Fruit fly (Drosophila melanogaster) whole organism, embryonic: Measurements from ENCODE around the gene CG8142.
A peak's percentile ranks its signal among the peaks of the same experiment; 100 is the strongest.

ENCODE experiments used
- Bdp1 ChIP-seq: fragments of 200-800 bp; sonication (Bioruptor generic); optimal IDR thresholded peaks from 3 replicates; lab custom pipeline; 2016; ENCODE audit warnings: missing biosample characterization, missing genetic modification characterization
- CG10267 ChIP-seq: fragments of 200-800 bp; sonication (Bioruptor generic); optimal IDR thresholded peaks from 2 replicates; lab custom pipeline; 2018; ENCODE audit warnings: missing biosample characterization, mild to moderate bottlenecking, missing genetic modification characterization, moderate library complexity
- CG11456 ChIP-seq: fragments of 200-800 bp; sonication (Bioruptor generic); IDR thresholded peaks from 3 replicates; pipeline ENCODE4 v1.3.6; 2022; ENCODE audit warnings: missing biosample characterization, missing genetic modification characterization
- CG11504 ChIP-seq: fragments of 200-800 bp; sonication (Bioruptor generic); optimal IDR thresholded peaks from 3 replicates; lab custom pipeline; 2019; ENCODE audit warnings: missing biosample characterization, mild to moderate bottlenecking, missing genetic modification characterization, moderate library complexity
- CG1529 ChIP-seq: fragments of 200-800 bp; sonication (Bioruptor generic); optimal IDR thresholded peaks from 3 replicates; lab custom pipeline; 2018; ENCODE audit warnings: missing biosample characterization, missing genetic modification characterization
- CG15696 ChIP-seq: fragments of 200-800 bp; sonication (Bioruptor generic); optimal IDR thresholded peaks from 2 replicates; lab custom pipeline; 2019; ENCODE audit warnings: missing biosample characterization, mild to moderate bottlenecking, missing genetic modification characterization, moderate library complexity
- CG1647 ChIP-seq: fragments of 200-800 bp; sonication (Bioruptor generic); optimal IDR thresholded peaks from 3 replicates; lab custom pipeline; 2016; ENCODE audit warnings: missing biosample characterization, missing genetic modification characterization
- CG17912 ChIP-seq: fragments of 200-800 bp; sonication (Bioruptor generic); optimal IDR thresholded peaks from 2 replicates; lab custom pipeline; 2018; ENCODE audit warnings: missing biosample characterization, mild to moderate bottlenecking, missing genetic modification characterization
- CG30403 ChIP-seq: fragments of 200-800 bp; sonication (Bioruptor generic); optimal IDR thresholded peaks from 3 replicates; lab custom pipeline; 2016; ENCODE audit warnings: missing biosample characterization, missing genetic modification characterization
- CG31224 ChIP-seq: fragments of 200-800 bp; sonication (Bioruptor generic); IDR thresholded peaks from 2 replicates; pipeline ENCODE4 v1.3.6; 2022; ENCODE audit warnings: missing biosample characterization, missing genetic modification characterization
- CG31365 ChIP-seq: fragments of 200-800 bp; sonication (Bioruptor generic); optimal IDR thresholded peaks from 2 replicates; lab custom pipeline; 2018; ENCODE audit warnings: missing biosample characterization, mild to moderate bottlenecking, missing genetic modification characterization
- CG32767 ChIP-seq: fragments of 200-800 bp; sonication (Bioruptor generic); IDR thresholded peaks from 2 replicates; pipeline ENCODE4 v1.3.6; 2022; ENCODE audit warnings: missing biosample characterization, missing genetic modification characterization
- CG6791 ChIP-seq: fragments of 200-800 bp; sonication (Bioruptor generic); IDR thresholded peaks from 3 replicates; pipeline ENCODE4 v1.3.6; 2022; ENCODE audit warnings: missing biosample characterization, missing genetic modification characterization; ENCODE audit not compliant: partially characterized antibody
- CG8290 ChIP-seq, 3 experiments: fragments of 200-800 bp; sonication (Bioruptor generic); optimal IDR thresholded peaks; 2 replicates each; lab custom pipeline; 2016 to 2019; ENCODE audit warnings: missing biosample characterization in 3 of 3, missing genetic modification characterization in 3 of 3, mild to moderate bottlenecking in 2 of 3, moderate library complexity in 1 of 3
- CG8388 ChIP-seq: fragments of 200-800 bp; sonication (Bioruptor generic); optimal IDR thresholded peaks from 2 replicates; lab custom pipeline; 2019; ENCODE audit warnings: missing biosample characterization, mild to moderate bottlenecking, missing genetic modification characterization, moderate library complexity
- CG9797 ChIP-seq: fragments of 200-800 bp; sonication (Bioruptor generic); optimal IDR thresholded peaks from 3 replicates; lab custom pipeline; 2018; ENCODE audit warnings: missing biosample characterization, mild to moderate bottlenecking, missing genetic modification characterization
- CG9932 ChIP-seq: fragments of 200-800 bp; sonication (Bioruptor generic); IDR thresholded peaks from 2 replicates; pipeline ENCODE4 v1.3.6; 2022; ENCODE audit warnings: missing biosample characterization, missing genetic modification characterization
- CoRest ChIP-seq: fragments of 200-800 bp; sonication (Bioruptor generic); optimal IDR thresholded peaks from 3 replicates; lab custom pipeline; 2018; ENCODE audit warnings: missing biosample characterization, mild to moderate bottlenecking, missing genetic modification characterization, moderate library complexity
- Ets65A ChIP-seq: fragments of 200-800 bp; sonication (Bioruptor generic); peaks from one replicate; lab custom pipeline; 2016; ENCODE audit warnings: missing biosample characterization, missing genetic modification characterization
- Ets97D ChIP-seq: fragments of 200-800 bp; sonication (Bioruptor generic); optimal IDR thresholded peaks from 3 replicates; lab custom pipeline; 2016; ENCODE audit warnings: missing biosample characterization, missing genetic modification characterization
- Fer3 ChIP-seq: fragments of 200-800 bp; sonication (Bioruptor generic); optimal IDR thresholded peaks from 2 replicates; lab custom pipeline; 2018; ENCODE audit warnings: missing biosample characterization, mild to moderate bottlenecking, missing genetic modification characterization, moderate library complexity
- HmgD ChIP-seq: fragments of 200-800 bp; sonication (Bioruptor generic); optimal IDR thresholded peaks from 3 replicates; lab custom pipeline; 2016; ENCODE audit warnings: missing biosample characterization, missing genetic modification characterization
- Lhr ChIP-seq: fragments of 200-800 bp; sonication (Bioruptor generic); optimal IDR thresholded peaks from 3 replicates; lab custom pipeline; 2017; ENCODE audit warnings: mild to moderate bottlenecking, missing biosample characterization, missing genetic modification reagents, missing genetic modification characterization
- Myb ChIP-seq: fragments of 200-800 bp; sonication (Bioruptor generic); optimal IDR thresholded peaks from 2 replicates; lab custom pipeline; 2016; ENCODE audit warnings: missing biosample characterization, missing genetic modification characterization
- Nf-YC ChIP-seq: fragments of 200-800 bp; optimal IDR thresholded peaks from 3 replicates; lab custom pipeline; 2019; ENCODE audit warnings: missing biosample characterization, mild to moderate bottlenecking, missing genetic modification characterization, moderate library complexity
- Sry-δ ChIP-seq: fragments of 200-800 bp; sonication (Bioruptor generic); optimal IDR thresholded peaks from 2 replicates; lab custom pipeline; 2016; ENCODE audit warnings: missing biosample characterization, missing genetic modification characterization
- amos ChIP-seq: fragments of 200-800 bp; sonication (Bioruptor generic); IDR thresholded peaks from 2 replicates; pipeline ENCODE4 v1.3.6; 2022; ENCODE audit warnings: missing biosample characterization, missing genetic modification characterization; ENCODE audit not compliant: partially characterized antibody
- ato ChIP-seq: fragments of 200-800 bp; sonication (Bioruptor generic); IDR thresholded peaks from 2 replicates; pipeline ENCODE4 v1.3.6; 2022; ENCODE audit warnings: missing biosample characterization, missing genetic modification characterization; ENCODE audit not compliant: partially characterized antibody
- bab2 ChIP-seq: fragments of 200-800 bp; sonication (Bioruptor generic); optimal IDR thresholded peaks from 2 replicates; lab custom pipeline; 2016; ENCODE audit warnings: missing biosample characterization, missing genetic modification characterization
- ems ChIP-seq: fragments of 200-800 bp; sonication (Bioruptor generic); optimal IDR thresholded peaks from 3 replicates; lab custom pipeline; 2016; ENCODE audit warnings: missing biosample characterization, missing genetic modification characterization
- ewg ChIP-seq: fragments of 200-800 bp; sonication (Bioruptor generic); optimal IDR thresholded peaks from 3 replicates; lab custom pipeline; 2017; ENCODE audit warnings: mild to moderate bottlenecking, missing biosample characterization, missing genetic modification reagents, missing genetic modification characterization
- ftz-f1 ChIP-seq: fragments of 200-800 bp; sonication (Bioruptor generic); optimal IDR thresholded peaks from 2 replicates; lab custom pipeline; 2016; ENCODE audit warnings: missing biosample characterization, missing genetic modification characterization
- jigr1 ChIP-seq: fragments of 200-800 bp; sonication (Bioruptor generic); IDR thresholded peaks from 3 replicates; pipeline ENCODE4 v1.3.6; 2022; ENCODE audit warnings: missing biosample characterization, missing genetic modification characterization
- kni ChIP-seq: fragments of 200-800 bp; sonication (Bioruptor generic); optimal IDR thresholded peaks from 3 replicates; lab custom pipeline; 2017; ENCODE audit warnings: mild to moderate bottlenecking, missing biosample characterization, missing genetic modification reagents, missing genetic modification characterization
- knrl ChIP-seq: fragments of 200-800 bp; sonication (Bioruptor generic); IDR thresholded peaks from 3 replicates; pipeline ENCODE4 v1.3.6; 2022; ENCODE audit warnings: missing biosample characterization, missing genetic modification characterization; ENCODE audit not compliant: partially characterized antibody
- lab ChIP-seq: fragments of 200-800 bp; sonication (Bioruptor generic); optimal IDR thresholded peaks from 3 replicates; lab custom pipeline; 2017; ENCODE audit warnings: missing biosample characterization, missing genetic modification characterization, mild to moderate bottlenecking, moderate library complexity, missing genetic modification reagents
- mld ChIP-seq: fragments of 200-800 bp; sonication (Bioruptor generic); IDR thresholded peaks from 3 replicates; pipeline ENCODE4 v1.3.6; 2022; ENCODE audit warnings: missing biosample characterization, missing genetic modification characterization; ENCODE audit not compliant: partially characterized antibody
- prd ChIP-seq, 3 experiments: fragments of >200 bp in 2 of 3; fragments of 200-800 bp in 1 of 3; sonication (Bioruptor generic) in 1 of 3; optimal IDR thresholded peaks in 2 of 3; IDR thresholded peaks in 1 of 3; 2 replicates in 2 of 3; 3 replicates in 1 of 3; pipeline versions ENCODE4 v1.3.6 to Lab custom; 2017 to 2022; ENCODE audit warnings: missing biosample characterization in 1 of 3, missing genetic modification characterization in 1 of 3
- repo ChIP-seq: fragments of 200-800 bp; sonication (Bioruptor generic); optimal IDR thresholded peaks from 2 replicates; lab custom pipeline; 2016; ENCODE audit warnings: missing biosample characterization, missing genetic modification characterization
- row ChIP-seq: fragments of 200-800 bp; sonication (Bioruptor generic); IDR thresholded peaks from 3 replicates; pipeline ENCODE4 v1.3.6; 2022; ENCODE audit warnings: missing biosample characterization, missing genetic modification characterization
- sens ChIP-seq: fragments of 200-800 bp; sonication (Bioruptor generic); peaks from one replicate; lab custom pipeline; 2016; ENCODE audit warnings: missing biosample characterization, missing genetic modification characterization
- slou ChIP-seq: fragments of 200-800 bp; sonication (Bioruptor generic); optimal IDR thresholded peaks from 3 replicates; lab custom pipeline; 2016; ENCODE audit warnings: missing biosample characterization, missing genetic modification characterization
- so ChIP-seq: fragments of 200-800 bp; sonication (Bioruptor generic); IDR thresholded peaks from 3 replicates; pipeline ENCODE4 v1.3.6; 2022; ENCODE audit warnings: missing biosample characterization, missing genetic modification characterization
- sob ChIP-seq: fragments of 200-800 bp; sonication (Bioruptor generic); IDR thresholded peaks from 2 replicates; pipeline ENCODE4 v1.3.6; 2022; ENCODE audit warnings: missing biosample characterization, missing genetic modification characterization
- stwl ChIP-seq: fragments of 200-800 bp; sonication (Bioruptor generic); optimal IDR thresholded peaks from 3 replicates; lab custom pipeline; 2018; ENCODE audit warnings: missing biosample characterization, mild to moderate bottlenecking, missing genetic modification characterization, moderate library complexity
- sug ChIP-seq: fragments of 200-800 bp; optimal IDR thresholded peaks from 2 replicates; lab custom pipeline; 2019; ENCODE audit warnings: missing biosample characterization, mild to moderate bottlenecking, missing genetic modification characterization, moderate library complexity
- tap ChIP-seq: fragments of 200-800 bp; optimal IDR thresholded peaks from 3 replicates; lab custom pipeline; 2019; ENCODE audit warnings: missing biosample characterization, mild to moderate bottlenecking, missing genetic modification characterization, moderate library complexity
- trem ChIP-seq: fragments of 200-800 bp; optimal IDR thresholded peaks from 3 replicates; lab custom pipeline; 2019; ENCODE audit warnings: missing biosample characterization, mild to moderate bottlenecking, missing genetic modification characterization, moderate library complexity
- trh ChIP-seq: fragments of 200-800 bp; sonication (Bioruptor generic); optimal IDR thresholded peaks from 2 replicates; lab custom pipeline; 2016; ENCODE audit warnings: missing biosample characterization, missing genetic modification characterization
- twi ChIP-seq: fragments of 200-800 bp; optimal IDR thresholded peaks from 2 replicates; lab custom pipeline; 2019; ENCODE audit warnings: missing biosample characterization, mild to moderate bottlenecking, missing genetic modification characterization, moderate library complexity

CG8142 gene

DNA sequence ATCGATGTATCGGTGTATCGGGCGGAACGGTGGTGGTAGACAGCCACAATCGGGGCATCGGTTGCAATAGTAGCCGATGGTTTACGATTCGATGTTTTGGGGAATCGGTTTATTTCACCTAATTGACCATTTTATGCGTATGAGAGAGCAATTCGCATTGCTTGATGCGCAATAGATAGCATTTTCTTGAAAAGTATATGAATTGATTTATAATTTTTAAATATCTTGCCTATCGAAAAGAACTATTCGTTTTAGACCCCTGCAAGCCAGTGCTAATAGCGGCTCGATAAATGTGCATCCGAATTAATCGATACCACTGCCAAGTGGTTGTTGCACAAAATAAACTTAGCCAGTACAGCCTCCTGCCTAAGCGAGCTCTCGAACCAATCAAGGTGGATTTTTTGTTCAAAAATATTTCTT is 42.7 kb upstream of the CG8142 start, which contains the start of gene mnb (continued):
- TF ChIP-seq CG32767 (GFP tag; lab: Robert Waterston, UW) = no peak
- peak; percentile 98 for TF ChIP-seq mld (GFP tag; lab: Robert Waterston, UW)
- TF ChIP-seq CG1647 (GFP tag; lab: Kevin White, UChicago) = peak; percentile 9
- TF ChIP-seq sug (tag; lab: Kevin White, UChicago) = peak; percentile 41
- peak; percentile 8; the same call in 1 of the 3 replicates for TF ChIP-seq CG11456 (GFP tag; lab: Robert Waterston, UW)
- TF ChIP-seq CG9932 (GFP tag; lab: Robert Waterston, UW) = peak; percentile 72
- TF ChIP-seq Lhr (GFP tag; lab: Kevin White, UChicago) = peak; percentile 71
- TF ChIP-seq sens (GFP tag; lab: Kevin White, UChicago) = peak; percentile 91
- TF ChIP-seq lab (GFP tag; lab: Kevin White, UChicago) = peak; percentile 46
- no peak for TF ChIP-seq kni (GFP tag; lab: Kevin White, UChicago)
- peak; percentile 46 for TF ChIP-seq CG10267
- TF ChIP-seq Bdp1 (GFP tag; lab: Kevin White, UChicago) = peak; percentile 22
- no peak for TF ChIP-seq CG1529
- no peak for TF ChIP-seq trh (GFP tag; lab: Kevin White, UChicago)
- TF ChIP-seq CG31224 (GFP tag; lab: Robert Waterston, UW) = no peak
- TF ChIP-seq row (GFP tag; lab: Robert Waterston, UW) = peak; percentile 63
- no peak for TF ChIP-seq CG17912 (GFP tag; lab: Kevin White, UChicago)
- TF ChIP-seq Ets65A (GFP tag; lab: Kevin White, UChicago) = peak; percentile 94
- TF ChIP-seq prd (optimal IDR thresholded peaks at IDR 0.05; lab: Kevin White, UChicago) = no peak
- peak; percentile 40; the same call in 1 of the 3 replicates for TF ChIP-seq prd (GFP tag; IDR thresholded peaks at IDR 0.05; lab: Robert Waterston, UW)
- TF ChIP-seq CoRest (tag; lab: Kevin White, UChicago) = peak; percentile 55
- peak; percentile 11 for TF ChIP-seq ems (GFP tag; lab: Kevin White, UChicago)
- TF ChIP-seq Myb (GFP tag; lab: Kevin White, UChicago) = peak; percentile 87
- peak; percentile 68 for TF ChIP-seq Ets97D (GFP tag; lab: Kevin White, UChicago)
- TF ChIP-seq CG15696 (tag; lab: Kevin White, UChicago) = peak; percentile 12
- peak; percentile 99 for TF ChIP-seq ato
- peak; percentile 58 for TF ChIP-seq CG9797 (GFP tag; lab: Kevin White, UChicago)
- TF ChIP-seq so = no peak
- TF ChIP-seq CG8388 (GFP tag; lab: Kevin White, UChicago) = no peak
- no peak for TF ChIP-seq CG31365 (tag; lab: Kevin White, UChicago)
- no peak for TF ChIP-seq Fer3 (tag; lab: Kevin White, UChicago)
- TF ChIP-seq CG6791 = peak; percentile 98
- peak; percentile 99 for TF ChIP-seq knrl
- TF ChIP-seq bab2 (GFP tag; lab: Kevin White, UChicago) = peak; percentile 4
- TF ChIP-seq stwl (tag; lab: Kevin White, UChicago) = peak; percentile 37
- TF ChIP-seq trem = peak; percentile 58
- no peak for TF ChIP-seq repo (GFP tag; lab: Kevin White, UChicago)
- peak; percentile 17 for TF ChIP-seq CG11504
- TF ChIP-seq HmgD (GFP tag; lab: Kevin White, UChicago) = peak; percentile 29
- TF ChIP-seq amos (GFP tag; lab: Robert Waterston, UW) = peak; percentile 98
- no peak for TF ChIP-seq tap (tag; lab: Kevin White, UChicago)
- peak; percentile 16 for TF ChIP-seq ewg (GFP tag; lab: Kevin White, UChicago)
- TF ChIP-seq jigr1 = no peak
- peak; percentile 20 for TF ChIP-seq Nf-YC (tag; lab: Kevin White, UChicago)
- peak; percentile 96 for TF ChIP-seq Sry-δ (GFP tag; lab: Kevin White, UChicago)
- 0 out of 2 replicates have a peak, but pooled peaks have one; percentile 30 for TF ChIP-seq sob (GFP tag; lab: Robert Waterston, UW)
- TF ChIP-seq CG8290 (GFP tag; optimal IDR thresholded peaks at IDR 0.05; lab: Kevin White, UChicago) = peak; percentile 10
- TF ChIP-seq CG8290 (tag; optimal IDR thresholded peaks at IDR 0.05; lab: Kevin White, UChicago) = peak in 1 of 2 experiments; percentile 5
- TF ChIP-seq twi (tag; lab: Kevin White, UChicago) = no peak
- peak; percentile 11 for TF ChIP-seq slou (GFP tag; lab: Kevin White, UChicago)
- TF ChIP-seq ftz-f1 (GFP tag; lab: Kevin White, UChicago) = no peak
- TF ChIP-seq CG30403 (GFP tag; lab: Kevin White, UChicago) = peak; percentile 27
